Worm (Caenorhabditis elegans): Measurements from ENCODE around the gene srbc-16.

Gene srbc-16

ce11 chrV:2159331-2159730 is 22.5 kb upstream of the srbc-16 start, which contains the start of gene C45H4.14:
C45H4.14 (minus strand) TSS chrV:2159431.
- no peak for TF ChIP-seq unc-62 (GFP tag; optimal IDR thresholded peaks at IDR 0.05)

ce11 chrV:2163735-2164134 is 18.1 kb upstream of the srbc-16 start, which contains the start of gene str-255:
str-255 (minus strand) TSS chrV:2163835.
- TF ChIP-seq unc-62 (GFP tag; optimal IDR thresholded peaks at IDR 0.05), result no peak

ce11 chrV:2166679-2167078 is 15.2 kb upstream of the srbc-16 start, which contains the start of gene srbc-19:
srbc-19 (minus strand) TSS chrV:2166779.
- TF ChIP-seq unc-62 (GFP tag; optimal IDR thresholded peaks at IDR 0.05), result no peak

- no peak for TF ChIP-seq unc-62 (GFP tag; optimal IDR thresholded peaks at IDR 0.05)
Observed at ce11 chrV:2174465-2174864, 7.4 kb upstream of the srbc-16 start.

DNA sequence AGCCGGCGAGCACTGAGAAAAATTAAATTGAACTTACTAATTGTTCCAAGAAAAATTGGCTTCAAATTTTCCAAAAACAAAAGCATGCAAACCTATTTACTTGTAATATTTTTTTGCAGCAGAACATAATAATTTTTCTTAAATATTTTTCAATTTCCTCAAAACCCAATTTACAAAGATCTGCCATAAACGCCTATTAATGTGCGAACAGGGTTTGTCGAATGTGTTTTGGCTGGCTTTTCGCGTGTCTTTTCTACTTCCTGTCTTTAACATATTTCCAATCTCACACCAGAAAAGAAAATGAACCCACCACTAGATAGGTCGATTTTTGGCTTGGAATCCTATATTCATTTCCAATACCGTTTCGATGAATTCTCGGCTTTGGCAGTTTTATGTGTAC is 6.6 kb upstream of the srbc-16 start, which contains the start of gene C45H4.18:
Gene C45H4.18 (plus strand): TSS at position 301 of the 400 bp plus-strand sequence.
- no peak for TF ChIP-seq unc-62 (GFP tag; optimal IDR thresholded peaks at IDR 0.05)

- TF ChIP-seq unc-62 (GFP tag; optimal IDR thresholded peaks at IDR 0.05), result no peak
Observed at ce11 chrV:2177307-2177764, 4.5 kb upstream of the srbc-16 start, which contains the start of gene srbc-17. srbc-17 (plus strand) TSS chrV:2177714.

DNA sequence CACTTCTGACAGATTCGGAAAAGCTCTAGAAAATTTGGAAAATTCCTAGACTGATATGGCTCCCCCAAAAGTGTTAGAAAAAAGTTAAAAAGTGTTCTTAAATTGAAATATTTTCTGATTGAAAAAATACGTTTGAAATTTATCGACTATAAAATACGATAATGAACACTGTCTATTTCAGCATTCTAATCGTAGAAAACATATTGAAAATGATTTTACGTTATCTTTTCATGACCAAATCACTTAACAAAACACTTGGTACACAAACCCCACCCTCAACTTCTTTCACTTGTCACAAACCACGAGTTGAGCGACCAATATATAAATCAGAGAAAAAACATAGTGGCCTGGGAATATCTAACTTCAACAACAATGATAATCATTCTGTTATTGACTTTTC is 2.6 kb upstream of the srbc-16 start, which contains the start of gene cyp-33C1:
Gene cyp-33C1 (plus strand): TSS at position 301 of the 400 bp plus-strand sequence.
- TF ChIP-seq unc-62 (GFP tag; optimal IDR thresholded peaks at IDR 0.05), result no peak

DNA sequence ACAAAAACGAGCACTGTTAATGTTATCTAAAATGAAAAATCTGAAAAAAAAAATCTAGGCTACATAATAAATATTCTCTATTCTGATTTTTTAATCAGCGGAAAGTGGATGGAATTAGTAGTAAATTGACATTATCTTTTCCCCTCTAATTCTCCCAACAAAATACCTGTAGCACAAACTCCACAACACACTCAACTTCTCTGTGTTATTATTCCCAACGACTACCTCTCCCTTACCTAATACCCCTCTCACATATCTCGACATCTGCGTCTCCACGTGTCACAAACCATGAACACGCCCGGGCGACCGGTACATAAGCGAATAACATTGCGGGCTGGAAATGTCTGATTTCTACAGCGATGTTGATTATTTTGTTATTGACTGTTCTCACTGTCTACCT is 1.3 kb downstream of the srbc-16 start, which contains the start of gene cyp-33C2:
Gene cyp-33C2 (plus strand): TSS at position 327 of the 400 bp plus-strand sequence.
- TF ChIP-seq unc-62 (GFP tag; optimal IDR thresholded peaks at IDR 0.05), result no peak

ce11 chrV:2185486-2185885 is 3.6 kb downstream of the srbc-16 start:
- TF ChIP-seq unc-62 (GFP tag; optimal IDR thresholded peaks at IDR 0.05), result no peak

- TF ChIP-seq unc-62 (GFP tag; optimal IDR thresholded peaks at IDR 0.05), result no peak
Observed at ce11 chrV:2187864-2188345, 6.1 kb downstream of the srbc-16 start, which contains the start of gene Y5H2B.3. Y5H2B.3 (plus strand) TSS chrV:2188295.

DNA sequence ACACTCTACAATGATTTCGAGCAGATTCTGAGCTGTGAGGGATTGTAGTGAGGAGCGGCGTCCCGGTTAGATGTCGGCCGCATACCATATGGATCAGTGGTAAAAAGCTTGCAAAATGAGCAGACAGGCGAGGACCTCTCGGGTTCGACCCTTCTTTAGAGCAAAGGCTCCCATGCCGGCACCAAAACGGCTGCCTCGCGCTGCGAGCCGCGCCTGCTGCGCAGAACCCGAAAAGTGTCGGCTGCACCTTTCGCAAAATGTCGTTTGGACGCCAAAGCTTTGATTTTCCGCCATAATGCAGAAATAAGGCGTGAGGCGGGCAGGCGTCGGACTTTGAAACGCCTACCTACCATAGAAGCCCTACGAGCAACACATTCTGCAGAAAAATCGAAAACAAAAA is 8.5 kb downstream of the srbc-16 start:
- no peak for TF ChIP-seq unc-62 (GFP tag; optimal IDR thresholded peaks at IDR 0.05)

DNA sequence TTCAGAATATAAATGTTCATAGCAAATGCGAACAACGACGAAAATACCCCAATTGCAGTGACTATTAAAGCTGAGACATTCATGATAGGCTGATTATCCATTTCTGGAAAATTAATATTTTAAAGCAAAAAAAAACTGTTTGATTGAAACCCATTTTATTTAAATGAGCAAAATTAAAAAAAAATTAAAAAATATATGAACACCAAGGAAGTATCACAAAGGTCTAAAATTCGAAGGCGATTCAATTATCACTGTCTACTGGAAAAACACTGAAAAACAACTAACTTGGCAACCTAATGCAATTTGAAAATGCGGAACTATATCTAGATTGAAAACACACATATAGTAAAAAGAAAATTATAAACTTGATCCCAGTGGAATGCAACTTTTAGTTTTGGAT is 9.3 kb downstream of the srbc-16 start, which contains the start of gene srbc-42:
Gene srbc-42 (minus strand): TSS at position 101 of the 400 bp plus-strand sequence.
- TF ChIP-seq unc-62 (GFP tag; optimal IDR thresholded peaks at IDR 0.05), result no peak

DNA sequence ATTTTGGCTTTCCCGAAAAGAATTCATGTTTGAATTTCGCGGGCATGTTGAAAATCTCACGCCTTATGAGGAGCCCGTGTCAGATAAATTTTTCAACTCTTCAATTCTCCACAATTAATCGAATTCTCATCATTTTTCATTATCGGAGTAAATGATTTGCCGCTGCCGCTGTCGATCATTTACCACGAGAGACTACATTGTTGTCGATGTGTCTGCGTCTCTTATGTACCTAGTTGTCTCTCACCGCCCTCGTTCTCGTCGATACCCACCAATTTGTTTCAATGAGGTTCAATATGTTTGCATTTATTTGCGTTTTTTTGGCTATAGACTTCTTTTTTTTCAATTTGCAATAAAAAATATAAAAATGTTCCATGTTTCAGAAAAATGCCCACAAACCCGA is 10.3 kb downstream of the srbc-16 start, which contains the start of gene nhr-13:
Gene nhr-13 (plus strand): TSS at position 369 of the 400 bp plus-strand sequence.
- no peak for TF ChIP-seq unc-62 (GFP tag; optimal IDR thresholded peaks at IDR 0.05)

ce11 chrV:2199594-2199993 is 17.8 kb downstream of the srbc-16 start:
- no peak for TF ChIP-seq unc-62 (GFP tag; optimal IDR thresholded peaks at IDR 0.05)

DNA sequence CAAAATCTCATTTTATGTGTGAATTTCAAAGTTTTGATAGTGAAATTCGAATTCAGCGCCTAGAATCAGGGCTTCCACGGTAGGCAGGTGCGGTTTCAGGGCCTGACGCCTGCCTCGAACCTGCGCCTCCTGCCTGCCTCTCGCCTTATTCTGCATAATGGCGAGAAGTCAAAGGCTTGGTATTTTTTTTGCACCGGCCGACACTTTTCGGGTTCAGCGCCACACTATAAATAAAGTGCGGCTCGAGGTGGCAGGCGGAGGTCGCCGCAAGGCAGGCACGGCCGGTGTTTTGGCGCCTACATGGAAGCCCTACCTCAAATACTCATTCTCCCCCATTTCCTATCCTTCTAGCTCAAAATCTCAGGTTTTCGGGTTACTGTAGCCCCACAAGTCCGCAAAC is 18.6 kb downstream of the srbc-16 start:
- no peak for TF ChIP-seq unc-62 (GFP tag; optimal IDR thresholded peaks at IDR 0.05)

ce11 chrV:2201240-2201639 is 19.4 kb downstream of the srbc-16 start, which contains the start of gene cyp-32B1:
cyp-32B1 (minus strand) TSS chrV:2201415.
- no peak for TF ChIP-seq unc-62 (GFP tag; optimal IDR thresholded peaks at IDR 0.05)

DNA sequence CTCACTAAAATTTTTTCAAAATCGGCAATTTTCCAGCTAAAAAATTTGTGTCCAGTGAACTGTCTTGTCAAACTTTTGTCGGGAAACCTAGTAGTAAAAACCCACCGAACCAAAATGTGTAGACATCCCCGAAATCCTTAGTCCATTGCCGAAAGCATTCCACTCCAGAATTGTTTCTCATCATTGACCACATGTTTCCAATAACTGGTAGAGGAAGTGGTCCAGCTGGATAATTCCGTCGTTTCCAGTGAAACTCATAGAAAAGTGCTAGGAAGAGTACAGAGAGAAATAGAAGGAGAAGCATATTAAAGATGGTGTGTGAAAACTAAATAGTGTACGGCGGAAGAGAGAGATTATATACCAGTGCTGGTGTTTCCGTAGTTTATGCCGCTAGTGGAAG is 22.2 kb downstream of the srbc-16 start, which contains the start of gene cyp-33C12:
Gene cyp-33C12 (minus strand): TSS at position 321 of the 400 bp plus-strand sequence.
- TF ChIP-seq unc-62 (GFP tag; optimal IDR thresholded peaks at IDR 0.05), result no peak
